Worm (Caenorhabditis elegans): ENCODE data around the gene cest-31.

cest-31 gene

ce11 chrV:6658765-6659164 lies 15.3 kb upstream of the cest-31 start:
- TF ChIP-seq F57A8.1 (GFP tag; optimal IDR thresholded peaks at IDR 0.05) (no peak), rpc-1 (optimal IDR thresholded peaks at IDR 0.05) (no peak), rpc-1 (tag; optimal IDR thresholded peaks at IDR 0.05) (no peak), T07F8.4 (tag; optimal IDR thresholded peaks at IDR 0.05) (no peak), F57C9.4 (tag; optimal IDR thresholded peaks at IDR 0.05) (no peak), athp-1 (tag; optimal IDR thresholded peaks at IDR 0.05) (no peak), gei-17 (GFP tag; optimal IDR thresholded peaks at IDR 0.05) (no peak), hmg-20 (GFP tag; IDR thresholded peaks at IDR 0.05) (no peak), egl-44 (GFP tag; IDR thresholded peaks at IDR 0.05) (0 out of 2 replicates have a peak, but pooled peaks have one; percentile 21), ceh-27 (GFP tag; optimal IDR thresholded peaks at IDR 0.05) (peak; percentile 21), him-1 (tag; optimal IDR thresholded peaks at IDR 0.05) (no peak), madf-3 (GFP tag; IDR thresholded peaks at IDR 0.05) (no peak), lin-35 (GFP tag; optimal IDR thresholded peaks at IDR 0.05) (no peak), ztf-25 (GFP tag; IDR thresholded peaks at IDR 0.05) (no peak), somi-1 (GFP tag; optimal IDR thresholded peaks at IDR 0.05) (peak; percentile 11), unc-62 (GFP tag; optimal IDR thresholded peaks at IDR 0.05) (no peak), hrde-1 (tag; optimal IDR thresholded peaks at IDR 0.05; ENCODE audit: borderline replicate concordance) (no peak), bed-2 (GFP tag; IDR thresholded peaks at IDR 0.05) (no peak), K12H6.12 (tag; optimal IDR thresholded peaks at IDR 0.05) (peak; percentile 46), pbrm-1 (GFP tag; IDR thresholded peaks at IDR 0.05) (no peak), snpc-3.4 (tag; optimal IDR thresholded peaks at IDR 0.05) (no peak), F55B11.4 (tag; optimal IDR thresholded peaks at IDR 0.05; ENCODE audit: borderline replicate concordance, insufficient read depth) (no peak), B0261.1 (tag; optimal IDR thresholded peaks at IDR 0.05) (no peak), zfh-2 (GFP tag; conservative IDR thresholded peaks at IDR 0.05) (peak; percentile 91), egrh-3 (GFP tag; IDR thresholded peaks at IDR 0.05) (0 out of 2 replicates have a peak, but pooled peaks have one; percentile 12), lin-40 (tag; optimal IDR thresholded peaks at IDR 0.05) (peak; percentile 6), hmg-1.2 (GFP tag; IDR thresholded peaks at IDR 0.05) (peak; percentile 28; the same call in 1 of the 2 replicates), F10E7.11 (tag; optimal IDR thresholded peaks at IDR 0.05) (no peak), attf-5 (GFP tag; optimal IDR thresholded peaks at IDR 0.05) (peak; percentile 28), D2030.7 (GFP tag; IDR thresholded peaks at IDR 0.05) (no peak), chd-7 (tag; optimal IDR thresholded peaks at IDR 0.05) (peak; percentile 32), nhr-80 (tag; optimal IDR thresholded peaks at IDR 0.05) (no peak), mcd-1 (GFP tag; IDR thresholded peaks at IDR 0.05) (peak; percentile 29; the same call in 1 of the 2 replicates), nfya-2 (GFP tag; IDR thresholded peaks at IDR 0.05) (no peak), cebp-1 (GFP tag; IDR thresholded peaks at IDR 0.05) (no peak), cebp-1 (tag; optimal IDR thresholded peaks at IDR 0.05) (peak; percentile 64), dox-1 (GFP tag; IDR thresholded peaks at IDR 0.05) (peak; percentile 31; the same call in 1 of the 2 replicates), ceh-79 (tag; optimal IDR thresholded peaks at IDR 0.05) (no peak), snpc-4 (GFP tag; optimal IDR thresholded peaks at IDR 0.05) (no peak), snpc-4 (tag; optimal IDR thresholded peaks at IDR 0.05) (peak in 2 of 4 experiments; percentile 7 to 35)

ce11 chrV:6659533-6659932 lies 14.5 kb upstream of the cest-31 start:
- TF ChIP-seq somi-1 (GFP tag; optimal IDR thresholded peaks at IDR 0.05) = no peak
- TF ChIP-seq F22D6.2 (tag; optimal IDR thresholded peaks at IDR 0.05) = no peak
- TF ChIP-seq fkh-3 (tag; optimal IDR thresholded peaks at IDR 0.05) = no peak
- TF ChIP-seq ceh-40 (GFP tag; IDR thresholded peaks at IDR 0.05) = no peak
- no peak for TF ChIP-seq cebp-2 (GFP tag; IDR thresholded peaks at IDR 0.05)
